Worm (Caenorhabditis elegans) whole organism, L4 larva: ENCODE results near the gene R02E12.12.

Source experiments
- F26F4.8 ChIP-seq: fragments of 200-800 bp; sonication (Bioruptor generic); conservative IDR thresholded peaks from 2 replicates; pipeline ENCODE4 v1.3.6; 2022; ENCODE audit warnings: missing genetic modification characterization, missing compliant biosample characterization
- F44E2.7 ChIP-seq: fragments of 200-800 bp; sonication (Bioruptor generic); IDR thresholded peaks from 2 replicates; pipeline ENCODE4 v2.1.2; 2022; ENCODE audit warnings: missing genetic modification characterization, missing compliant biosample characterization
- T26A8.4 ChIP-seq: fragments of 200-800 bp; sonication (Bioruptor generic); IDR thresholded peaks from 2 replicates; pipeline ENCODE4 v1.3.6; 2022; ENCODE audit warnings: missing genetic modification characterization, missing compliant biosample characterization
- Y105C5A.15 ChIP-seq: fragments of 200-800 bp; sonication (Bioruptor generic); IDR thresholded peaks from 2 replicates; pipeline ENCODE4 v1.3.6; 2022; ENCODE audit warnings: missing genetic modification characterization, missing compliant biosample characterization
- ZK337.2 ChIP-seq: fragments of 200-800 bp; sonication (Bioruptor generic); IDR thresholded peaks from 2 replicates; pipeline ENCODE4 v1.3.6; 2022; ENCODE audit warnings: missing genetic modification reagents, missing genetic modification characterization, missing compliant biosample characterization
- aha-1 ChIP-seq: fragments of 150-350 bp; peaks from one replicate; lab custom pipeline; 2014; ENCODE audit warnings: missing biosample characterization, missing genetic modification characterization
- ceh-20 ChIP-seq: fragments of 200-800 bp; sonication (Bioruptor generic); IDR thresholded peaks from 2 replicates; pipeline ENCODE4 v1.3.6; 2022; ENCODE audit warnings: missing genetic modification reagents, missing genetic modification characterization, missing compliant biosample characterization
- ceh-62 ChIP-seq: sonication (generic microtip); optimal IDR thresholded peaks from 2 replicates; lab custom pipeline; 2017; ENCODE audit warnings: missing biosample characterization, missing genetic modification characterization
- ceh-82 ChIP-seq: sonication (generic microtip); optimal IDR thresholded peaks from 2 replicates; lab custom pipeline; 2017; ENCODE audit warnings: missing biosample characterization, missing genetic modification characterization
- ces-1 ChIP-seq: fragments of 150-350 bp; sonication (generic microtip); optimal IDR thresholded peaks from 4 replicates; lab custom pipeline; 2014; ENCODE audit warnings: missing biosample characterization, missing genetic modification reagents, missing genetic modification characterization
- daf-16 ChIP-seq, 3 experiments: sonication (generic microtip); optimal IDR thresholded peaks; 2 replicates each; lab custom pipeline; 2016 to 2017; ENCODE audit warnings: missing genetic modification characterization in 3 of 3, missing genetic modification reagents in 3 of 3, mild to moderate bottlenecking in 2 of 3, missing compliant biosample characterization in 2 of 3, missing biosample characterization in 1 of 3, moderate library complexity in 1 of 3
- fkh-10 ChIP-seq: fragments of 150-350 bp; optimal IDR thresholded peaks from 2 replicates; lab custom pipeline; 2014; ENCODE audit warnings: missing biosample characterization, missing genetic modification reagents, missing genetic modification characterization
- hif-1 ChIP-seq, 2 experiments: sonication (generic microtip); optimal IDR thresholded peaks; 2 replicates each; lab custom pipeline; 2016 to 2017; ENCODE audit warnings: missing compliant biosample characterization in 2 of 2, missing genetic modification characterization in 2 of 2, missing genetic modification reagents in 2 of 2, missing genotype in 2 of 2, mild to moderate bottlenecking in 1 of 2
- hlh-11 ChIP-seq: fragments of 200-800 bp; sonication (Bioruptor generic); optimal IDR thresholded peaks from 2 replicates; lab custom pipeline; 2018; ENCODE audit warnings: mild to moderate bottlenecking, missing genetic modification characterization, missing compliant biosample characterization
- jun-1 ChIP-seq: fragments of 150-350 bp; optimal IDR thresholded peaks from 2 replicates; lab custom pipeline; 2014; ENCODE audit warnings: missing biosample characterization, missing genetic modification reagents, missing genetic modification characterization
- lim-7 ChIP-seq: fragments of 200-800 bp; sonication (Bioruptor generic); IDR thresholded peaks from 2 replicates; pipeline ENCODE4 v1.3.6; 2022; ENCODE audit warnings: missing genetic modification characterization, missing compliant biosample characterization
- lin-15B ChIP-seq: fragments of 150-350 bp; sonication (generic microtip); optimal IDR thresholded peaks from 3 replicates; lab custom pipeline; 2014; ENCODE audit warnings: missing biosample characterization, missing genetic modification characterization
- lin-39 ChIP-seq: fragments of 150-350 bp; optimal IDR thresholded peaks from 2 replicates; lab custom pipeline; 2014; ENCODE audit warnings: missing biosample characterization, missing genetic modification reagents, missing genetic modification characterization
- mdt-29 ChIP-seq: fragments of 200-800 bp; sonication (Bioruptor generic); IDR thresholded peaks from 2 replicates; pipeline ENCODE4 v1.3.6; 2022; ENCODE audit warnings: missing genetic modification reagents, missing genetic modification characterization, missing compliant biosample characterization
- mep-1 ChIP-seq: fragments of 150-350 bp; sonication (generic microtip); optimal IDR thresholded peaks from 3 replicates; lab custom pipeline; 2014; ENCODE audit warnings: missing biosample characterization, missing genetic modification characterization
- nhr-237 ChIP-seq: sonication (generic microtip); optimal IDR thresholded peaks from 2 replicates; lab custom pipeline; 2017; ENCODE audit warnings: missing biosample characterization, missing genetic modification characterization
- nhr-25 ChIP-seq: sonication (generic microtip); optimal IDR thresholded peaks from 2 replicates; lab custom pipeline; 2017; ENCODE audit warnings: missing genetic modification characterization, mild to moderate bottlenecking, missing compliant biosample characterization, antibody characterized with exemption, moderate library complexity, borderline replicate concordance; ENCODE audit not compliant: insufficient read depth
- nhr-6 ChIP-seq: fragments of 150-350 bp; optimal IDR thresholded peaks from 2 replicates; lab custom pipeline; 2014; ENCODE audit warnings: missing biosample characterization, missing genetic modification characterization
- pha-4 ChIP-seq, 2 experiments: fragments of 150-350 bp in 1 of 2; fragments of 200-800 bp in 1 of 2; sonication (Bioruptor generic) in 1 of 2; IDR thresholded peaks in 1 of 2; optimal IDR thresholded peaks in 1 of 2; 2 replicates each; pipeline versions ENCODE4 v1.3.6 to Lab custom; 2014 to 2022; ENCODE audit warnings: missing genetic modification characterization in 2 of 2, missing genetic modification reagents in 2 of 2, missing biosample characterization in 1 of 2, missing compliant biosample characterization in 1 of 2
- rbr-2 ChIP-seq: sonication (generic microtip); optimal IDR thresholded peaks from 2 replicates; lab custom pipeline; 2016; ENCODE audit warnings: missing genotype, missing genetic modification characterization, missing compliant biosample characterization
- set-16 ChIP-seq: fragments of 200-800 bp; sonication (Bioruptor generic); IDR thresholded peaks from 2 replicates; pipeline ENCODE4 v1.3.6; 2022; ENCODE audit warnings: missing genetic modification reagents, missing genetic modification characterization, missing compliant biosample characterization
- snpc-4 ChIP-seq: fragments of 150-350 bp; optimal IDR thresholded peaks from 2 replicates; lab custom pipeline; 2014; ENCODE audit warnings: missing biosample characterization, missing genetic modification characterization
- unc-39 ChIP-seq: sonication (generic microtip); optimal IDR thresholded peaks from 2 replicates; lab custom pipeline; 2017; ENCODE audit warnings: missing biosample characterization, missing genetic modification characterization
- unc-62 ChIP-seq, 3 experiments: fragments of 150-350 bp in 1 of 3; sonication (generic microtip); optimal IDR thresholded peaks in 2 of 3; peaks in 1 of 3; 1 replicate in 1 of 3; 2 replicates in 2 of 3; lab custom pipeline; 2014 to 2017; ENCODE audit warnings: missing biosample characterization in 3 of 3, missing genetic modification characterization in 3 of 3, missing genetic modification reagents in 3 of 3, missing genotype in 1 of 3
- vab-7 ChIP-seq: fragments of 200-800 bp; sonication (Bioruptor generic); IDR thresholded peaks from 2 replicates; pipeline ENCODE4 v1.3.6; 2022; ENCODE audit warnings: missing genetic modification reagents, missing genetic modification characterization, missing compliant biosample characterization
- zfp-2 ChIP-seq: sonication (generic microtip); optimal IDR thresholded peaks from 2 replicates; lab custom pipeline; 2016; ENCODE audit warnings: mild to moderate bottlenecking, missing genetic modification characterization, missing compliant biosample characterization
- ztf-11 ChIP-seq: fragments of 150-350 bp; optimal IDR thresholded peaks from 2 replicates; lab custom pipeline; 2014; ENCODE audit warnings: missing biosample characterization, missing genetic modification characterization

The R02E12.12 gene

DNA sequence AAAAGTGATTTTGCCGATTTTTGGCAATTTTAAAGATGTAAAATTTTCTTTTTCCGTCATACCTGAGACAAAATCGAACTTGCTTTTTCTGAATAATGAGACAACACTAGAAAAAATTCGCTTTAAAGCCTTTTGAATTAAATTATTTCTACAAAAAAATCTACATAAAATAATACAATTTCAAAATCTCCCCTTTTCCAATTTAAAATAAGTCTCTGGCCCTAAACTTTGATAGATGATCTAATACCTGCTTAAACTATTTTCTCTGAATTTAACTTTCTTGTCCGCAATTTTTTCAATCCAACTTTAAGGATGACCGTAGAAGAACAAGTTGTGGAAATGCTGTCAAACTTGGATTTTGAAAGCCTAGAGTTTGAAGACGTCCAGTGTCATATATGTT is at the start of gene R02E12.12:
Gene R02E12.12, plus strand, starts transcription at position 301 of the 400 bp plus-strand sequence.
- TF ChIP-seq pha-4 (GFP tag; IDR thresholded peaks at IDR 0.05; lab: Robert Waterston, UW) (no peak), pha-4 (tag; optimal IDR thresholded peaks at IDR 0.05; lab: Kevin White, UChicago) (no peak), hlh-11 (no peak), ceh-62 (tag; lab: Kevin White, UChicago) (no peak), hif-1 (tag; optimal IDR thresholded peaks at IDR 0.05; lab: Kevin White, UChicago) (no peak), F26F4.8 (GFP tag; lab: Robert Waterston, UW) (no peak), lin-15B (tag; lab: Kevin White, UChicago) (no peak), mdt-29 (no peak), fkh-10 (no peak), ceh-20 (GFP tag; lab: Robert Waterston, UW) (no peak), nhr-6 (tag; lab: Kevin White, UChicago) (no peak), Y105C5A.15 (GFP tag; lab: Robert Waterston, UW) (no peak), unc-39 (tag; lab: Kevin White, UChicago) (no peak), nhr-237 (tag; lab: Kevin White, UChicago) (no peak), ceh-82 (tag; lab: Kevin White, UChicago) (no peak)
- TF ChIP-seq, all 104 proteins: peak for 0

DNA sequence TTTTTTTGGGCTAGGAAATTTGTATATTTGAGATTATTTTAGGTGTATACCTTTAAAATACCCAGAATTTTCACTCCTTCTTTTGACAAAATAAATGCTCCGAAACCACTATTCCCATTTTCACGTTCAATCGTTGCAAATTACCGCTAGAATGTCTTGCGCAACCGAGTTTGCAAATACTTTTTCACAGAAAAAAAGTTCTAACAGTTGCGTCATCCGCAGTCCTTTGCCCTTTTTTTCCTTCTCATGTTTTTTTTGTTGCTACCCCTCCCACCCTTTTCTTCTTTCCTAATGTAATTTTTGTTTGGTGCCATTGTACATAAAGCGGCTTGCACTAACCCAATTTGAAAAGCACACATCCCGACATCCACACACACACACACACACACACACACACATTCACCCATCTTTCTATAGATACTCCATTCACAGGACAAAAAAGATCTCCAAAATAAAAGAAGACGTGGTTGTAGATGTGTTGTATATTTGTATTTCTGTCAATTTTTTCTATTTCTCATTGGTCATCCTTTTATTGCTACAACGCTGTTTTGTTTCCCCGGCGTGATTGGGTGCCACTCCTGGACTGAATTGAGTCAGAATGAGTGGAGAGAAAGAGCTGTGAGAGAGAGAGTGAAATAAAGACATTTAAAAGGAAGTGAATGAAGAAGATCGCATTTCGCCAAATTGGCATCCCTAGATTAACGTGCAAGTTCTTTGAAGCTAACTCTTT is 45.7 kb upstream of the R02E12.12 start:
- TF ChIP-seq ztf-11 = no peak
- no peak for TF ChIP-seq jun-1 (tag; lab: Kevin White, UChicago)
- TF ChIP-seq nhr-25 (tag; lab: Kevin White, UChicago) = no peak
- no peak for TF ChIP-seq ZK337.2
- TF ChIP-seq ces-1 (GFP tag; lab: Kevin White, UChicago) = peak; percentile 92
- TF ChIP-seq lim-7 (GFP tag; lab: Robert Waterston, UW) = no peak
- no peak for TF ChIP-seq T26A8.4 (GFP tag; lab: Robert Waterston, UW)
- TF ChIP-seq F44E2.7 = no peak
- TF ChIP-seq fkh-10 = peak; percentile 68
- TF ChIP-seq unc-62 (GFP tag; optimal IDR thresholded peaks at IDR 0.05 in 1 of 2; lab: Kevin White, UChicago) = no peak
- no peak for TF ChIP-seq unc-62 (tag; optimal IDR thresholded peaks at IDR 0.05; lab: Kevin White, UChicago)
- no peak for TF ChIP-seq mdt-29
- no peak for TF ChIP-seq hif-1 (tag; optimal IDR thresholded peaks at IDR 0.05; lab: Kevin White, UChicago)
- peak; percentile 10 for TF ChIP-seq mep-1 (tag; lab: Kevin White, UChicago)
- no peak for TF ChIP-seq lin-39
- TF ChIP-seq daf-16 (GFP tag; optimal IDR thresholded peaks at IDR 0.05; lab: Kevin White, UChicago) = no peak
- TF ChIP-seq daf-16 (tag; optimal IDR thresholded peaks at IDR 0.05; lab: Kevin White, UChicago) = no peak
- no peak for TF ChIP-seq ceh-20 (GFP tag; lab: Robert Waterston, UW)
- TF ChIP-seq vab-7 = no peak
- no peak for TF ChIP-seq rbr-2 (tag; lab: Kevin White, UChicago)

- TF ChIP-seq unc-39 (tag; lab: Kevin White, UChicago) = no peak
- peak in 1 of 2 experiments; percentile 85 for TF ChIP-seq unc-62 (GFP tag; optimal IDR thresholded peaks at IDR 0.05 in 1 of 2; lab: Kevin White, UChicago)
- TF ChIP-seq unc-62 (tag; optimal IDR thresholded peaks at IDR 0.05; lab: Kevin White, UChicago) = no peak
These were observed 45.1 kb upstream of the R02E12.12 start, which contains the start of gene lin-18 for ce11 chrX:3958252-3958651. Gene lin-18, plus strand, starts transcription at chrX:3958552.

DNA sequence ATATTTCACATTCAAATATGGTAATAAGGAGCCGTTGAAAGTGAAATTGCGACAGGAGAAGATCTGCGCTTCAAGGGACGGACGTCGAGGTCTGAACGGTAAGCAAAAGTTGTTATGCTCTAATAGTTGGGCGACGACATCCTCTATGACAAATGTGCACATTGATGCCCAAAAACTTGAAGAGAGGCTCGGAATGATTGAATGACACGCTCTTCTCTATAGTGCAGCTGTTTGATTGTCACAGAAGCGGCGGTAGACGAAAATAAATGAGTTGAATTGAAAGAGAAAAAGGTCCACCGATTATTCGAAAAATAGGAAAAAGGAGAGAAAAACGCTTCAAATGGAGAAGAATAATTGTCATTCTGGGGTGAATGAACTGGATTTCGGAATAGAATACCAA is 44.1 kb upstream of the R02E12.12 start:
- TF ChIP-seq aha-1 (tag; lab: Kevin White, UChicago) = peak; percentile 59
- TF ChIP-seq zfp-2 = no peak
- no peak for TF ChIP-seq set-16 (GFP tag; lab: Robert Waterston, UW)
- TF ChIP-seq unc-62 (GFP tag; optimal IDR thresholded peaks at IDR 0.05 in 1 of 2; lab: Kevin White, UChicago) = peak in 1 of 2 experiments; percentile 84
- no peak for TF ChIP-seq unc-62 (tag; optimal IDR thresholded peaks at IDR 0.05; lab: Kevin White, UChicago)
- TF ChIP-seq snpc-4 (tag; lab: Kevin White, UChicago) = no peak
- TF ChIP-seq ceh-62 (tag; lab: Kevin White, UChicago) = no peak
- TF ChIP-seq, all 104 proteins: peak for 2
